Fruit fly (Drosophila melanogaster): ENCODE data around the gene inaF-A.
"Not testable (repeated sequence)": the region's sequence is repeated elsewhere in the genome, so short reads cannot be mapped to it uniquely, and the experiment has no call there.

Gene inaF-A

DNA sequence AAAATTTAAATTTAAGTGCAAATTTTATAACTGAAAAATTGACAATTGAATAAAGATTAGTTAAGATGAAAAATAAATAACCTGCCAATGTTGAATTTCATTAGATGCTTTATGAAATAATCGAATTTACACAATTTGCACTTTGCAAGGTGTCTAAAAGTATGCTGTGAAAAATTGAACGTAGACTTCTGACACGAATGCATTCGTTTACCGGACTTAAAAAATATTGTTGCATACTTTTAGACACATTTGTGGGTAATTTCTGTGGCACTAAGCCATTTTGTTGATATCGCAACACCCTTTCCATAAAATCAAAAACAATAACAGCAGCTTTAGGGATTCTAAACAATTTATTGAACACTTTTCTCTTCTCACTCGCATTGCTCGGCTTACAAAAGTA lies 35.7 kb upstream of the inaF-A start:
- no peak for TF ChIP-seq sage (GFP tag; optimal IDR thresholded peaks at IDR 0.05)
- no peak for TF ChIP-seq Rel (GFP tag; optimal IDR thresholded peaks at IDR 0.05)
- no peak for TF ChIP-seq Rel (tag; optimal IDR thresholded peaks at IDR 0.05)
- TF ChIP-seq ey (GFP tag; optimal IDR thresholded peaks at IDR 0.05) = no peak
- TF ChIP-seq psq (GFP tag; optimal IDR thresholded peaks at IDR 0.05) = no peak
- TF ChIP-seq CG32264 (GFP tag; optimal IDR thresholded peaks at IDR 0.05) = no peak
- no peak for TF ChIP-seq dsf (GFP tag; optimal IDR thresholded peaks at IDR 0.05; ENCODE audit: borderline replicate concordance)

DNA sequence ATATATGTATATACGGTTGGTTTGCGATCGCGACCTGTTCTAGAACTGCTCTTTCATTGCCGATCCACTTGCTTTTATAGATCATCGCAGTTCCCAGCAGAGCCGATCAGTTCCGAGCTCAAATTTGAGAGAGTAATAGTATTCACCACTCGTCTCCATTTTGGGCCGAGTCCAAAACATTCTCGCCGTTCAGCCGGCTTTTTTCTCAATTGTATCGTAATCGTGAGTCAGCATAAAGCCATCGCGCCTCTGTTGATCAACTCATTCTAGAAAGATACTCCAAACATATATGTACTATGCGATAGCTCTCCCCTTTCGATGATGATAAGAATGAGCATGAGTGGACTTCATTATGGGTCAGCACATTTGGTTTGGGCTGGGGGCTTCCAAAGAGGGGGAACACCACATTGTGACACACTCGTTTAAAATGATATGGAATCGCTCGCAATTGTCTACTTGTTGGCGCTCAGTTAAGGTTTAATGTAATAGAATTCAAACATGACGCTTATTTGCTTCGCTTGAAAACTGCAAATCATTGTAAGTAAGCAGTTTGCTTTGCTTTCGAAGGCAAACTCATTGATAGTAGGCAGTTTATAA lies 30.9 kb upstream of the inaF-A start, which contains the start of gene CG9360:
Gene CG9360, minus strand, starts transcription at position 51 of the 597 bp plus-strand sequence.
- TF ChIP-seq woc (GFP tag; optimal IDR thresholded peaks at IDR 0.05) = no peak
- no peak for TF ChIP-seq Myc (optimal IDR thresholded peaks at IDR 0.05)
- TF ChIP-seq fru (GFP tag; optimal IDR thresholded peaks at IDR 0.05) = no peak
- no peak for TF ChIP-seq Rel (GFP tag; optimal IDR thresholded peaks at IDR 0.05)
- no peak for TF ChIP-seq Rel (tag; optimal IDR thresholded peaks at IDR 0.05)
- TF ChIP-seq N (GFP tag; optimal IDR thresholded peaks at IDR 0.05) = no peak
- no peak for TF ChIP-seq dl (GFP tag; optimal IDR thresholded peaks at IDR 0.05; ENCODE audit: insufficient read depth in 1 of 2, partially characterized antibody in 2 of 2)
- TF ChIP-seq br (GFP tag; optimal IDR thresholded peaks at IDR 0.05) = no peak
- no peak for TF ChIP-seq Vsx2 (GFP tag; optimal IDR thresholded peaks at IDR 0.05; ENCODE audit: partially characterized antibody)
- TF ChIP-seq rgr (GFP tag; optimal IDR thresholded peaks at IDR 0.05) = no peak
- TF ChIP-seq CrebA (GFP tag; optimal IDR thresholded peaks at IDR 0.05; ENCODE audit: borderline replicate concordance) = no peak
- no peak for TF ChIP-seq Hr78 (GFP tag; optimal IDR thresholded peaks at IDR 0.05)
- TF ChIP-seq ey (GFP tag; optimal IDR thresholded peaks at IDR 0.05) = no peak
- no peak for TF ChIP-seq Jra (GFP tag; optimal IDR thresholded peaks at IDR 0.05)
- no peak for TF ChIP-seq dmrt93B (GFP tag; optimal IDR thresholded peaks at IDR 0.05)
- no peak for TF ChIP-seq Dif (GFP tag; optimal IDR thresholded peaks at IDR 0.05; ENCODE audit: partially characterized antibody)
- no peak for TF ChIP-seq GATAd (GFP tag; optimal IDR thresholded peaks at IDR 0.05)
- TF ChIP-seq OdsH (GFP tag; optimal IDR thresholded peaks at IDR 0.05) = no peak

DNA sequence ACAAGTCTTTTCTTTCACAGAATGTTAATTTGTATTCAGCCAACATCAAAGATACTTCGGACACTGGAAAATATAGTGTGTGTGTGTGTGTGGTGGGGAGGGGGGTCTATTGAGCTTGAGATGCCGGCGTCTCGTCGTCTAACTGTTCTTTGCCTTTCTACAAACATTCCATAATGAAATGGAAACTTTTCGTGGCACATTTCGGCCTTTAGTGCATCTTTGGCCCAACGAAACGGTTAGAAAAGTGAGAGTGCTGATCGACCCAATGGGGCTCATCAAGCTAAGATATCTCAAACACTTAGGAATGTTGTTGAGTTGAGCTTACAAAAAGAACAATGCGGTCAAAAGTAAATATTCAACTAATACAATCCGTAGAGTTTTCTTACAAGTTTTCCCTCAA lies 23.2 kb upstream of the inaF-A start:
- TF ChIP-seq pan (optimal IDR thresholded peaks at IDR 0.05) (no peak), HLH106 (tag; optimal IDR thresholded peaks at IDR 0.05) (no peak), woc (GFP tag; optimal IDR thresholded peaks at IDR 0.05) (no peak), CG9705 (GFP tag; optimal IDR thresholded peaks at IDR 0.05) (no peak), psq (GFP tag; optimal IDR thresholded peaks at IDR 0.05) (no peak), Sp1 (GFP tag; optimal IDR thresholded peaks at IDR 0.05) (no peak), tai (GFP tag; optimal IDR thresholded peaks at IDR 0.05) (no peak), GATAd (GFP tag; optimal IDR thresholded peaks at IDR 0.05) (no peak), rgr (GFP tag; optimal IDR thresholded peaks at IDR 0.05) (no peak), fru (GFP tag; optimal IDR thresholded peaks at IDR 0.05) (no peak), Hr83 (GFP tag; optimal IDR thresholded peaks at IDR 0.05; ENCODE audit: poor library complexity, severe bottlenecking) (no peak), Myc (optimal IDR thresholded peaks at IDR 0.05) (no peak), Rel (GFP tag; optimal IDR thresholded peaks at IDR 0.05) (no peak), Rel (tag; optimal IDR thresholded peaks at IDR 0.05) (no peak), N (GFP tag; optimal IDR thresholded peaks at IDR 0.05) (no peak), brk (GFP tag; optimal IDR thresholded peaks at IDR 0.05) (no peak), Vsx2 (GFP tag; optimal IDR thresholded peaks at IDR 0.05; ENCODE audit: partially characterized antibody) (no peak), dmrt93B (GFP tag; optimal IDR thresholded peaks at IDR 0.05) (no peak), Jra (GFP tag; optimal IDR thresholded peaks at IDR 0.05) (no peak), foxo (GFP tag; optimal IDR thresholded peaks at IDR 0.05) (no peak)

DNA sequence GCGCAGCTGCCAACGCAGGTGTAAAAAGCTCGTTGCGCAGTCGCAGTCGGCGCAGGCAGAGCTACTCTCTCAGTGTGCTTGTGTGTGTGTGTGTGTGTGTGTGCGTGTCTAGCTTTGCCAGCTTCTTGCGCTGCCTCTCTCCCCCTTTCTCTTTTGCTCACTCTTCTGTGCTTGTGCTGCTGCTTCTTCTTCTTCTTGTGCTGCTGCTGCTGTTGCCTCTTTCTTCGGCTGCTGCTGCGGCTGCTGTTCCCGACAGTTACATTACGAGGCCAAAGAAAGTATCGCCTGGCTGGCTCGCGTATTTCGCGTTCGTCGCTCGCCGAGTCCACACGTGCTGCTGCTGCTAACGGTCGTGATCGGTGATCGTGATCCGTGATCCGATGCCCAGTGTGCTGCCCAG lies 20.3 kb upstream of the inaF-A start, which contains the start of gene m:
Gene m, plus strand, starts transcription at position 301 of the 400 bp plus-strand sequence.
- TF ChIP-seq CG9705 (GFP tag; optimal IDR thresholded peaks at IDR 0.05); dmrt93B (GFP tag; optimal IDR thresholded peaks at IDR 0.05); CrebA (GFP tag; optimal IDR thresholded peaks at IDR 0.05; ENCODE audit: borderline replicate concordance): not testable (repeated sequence)

DNA sequence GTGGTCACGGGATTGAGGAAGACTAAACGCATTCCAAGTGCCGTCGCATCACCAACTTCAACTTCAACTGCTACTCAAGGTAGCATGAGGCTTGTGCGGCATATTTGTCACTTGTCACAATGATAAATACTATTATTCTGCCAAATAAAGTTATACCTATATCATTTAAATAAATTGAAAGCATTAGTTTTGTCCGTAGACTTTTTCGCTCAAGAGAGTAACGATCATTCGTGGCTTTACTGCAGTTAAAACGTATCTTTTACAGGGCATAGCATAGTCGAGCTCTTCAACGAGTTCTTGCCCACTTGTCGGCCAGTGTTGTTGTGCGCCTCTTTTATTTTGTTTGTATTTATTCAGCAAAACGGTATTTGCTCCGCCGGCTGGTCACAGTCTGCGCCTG lies 2.7 kb upstream of the inaF-A start:
- no peak for TF ChIP-seq N (GFP tag; optimal IDR thresholded peaks at IDR 0.05)
- no peak for TF ChIP-seq sage (GFP tag; optimal IDR thresholded peaks at IDR 0.05)
- no peak for TF ChIP-seq brk (GFP tag; optimal IDR thresholded peaks at IDR 0.05)

Measured in whole organism, wandering third instar larva.